Worm (Caenorhabditis elegans) whole organism, L4 larva: Measurements from ENCODE around the gene F53B3.3.
"Not testable (repeated sequence)": the region's sequence is repeated elsewhere in the genome, so short reads cannot be mapped to it uniquely, and the experiment has no call there.

Experiments used
- F49E8.2 ChIP-seq: sonication (generic microtip); optimal IDR thresholded peaks from 2 replicates; lab custom pipeline; 2016; ENCODE audit warnings: missing compliant biosample characterization, mild to moderate bottlenecking, missing genetic modification characterization, borderline replicate concordance
- R02D3.7 ChIP-seq: fragments of 150-350 bp; sonication (generic microtip); optimal IDR thresholded peaks from 3 replicates; lab custom pipeline; 2014; ENCODE audit warnings: missing biosample characterization, missing genetic modification characterization
- ZK337.2 ChIP-seq: fragments of 200-800 bp; sonication (Bioruptor generic); IDR thresholded peaks from 2 replicates; pipeline ENCODE4 v1.3.6; 2022; ENCODE audit warnings: missing genetic modification reagents, missing genetic modification characterization, missing compliant biosample characterization
- ZK546.5 ChIP-seq, 2 experiments: sonication (generic microtip); optimal IDR thresholded peaks; 2 replicates each; lab custom pipeline; 2017; ENCODE audit warnings: missing biosample characterization in 2 of 2, missing genetic modification characterization in 2 of 2
- aha-1 ChIP-seq: fragments of 150-350 bp; peaks from one replicate; lab custom pipeline; 2014; ENCODE audit warnings: missing biosample characterization, missing genetic modification characterization
- ama-1 ChIP-seq: fragments of 150-350 bp; optimal IDR thresholded peaks from 2 replicates; lab custom pipeline; 2014; ENCODE audit warnings: inconsistent platforms, mixed read lengths
- arid-1 ChIP-seq: fragments of 200-800 bp; sonication (Bioruptor generic); conservative IDR thresholded peaks from 2 replicates; pipeline ENCODE4 v1.3.6; 2022; ENCODE audit warnings: missing genetic modification reagents, missing genetic modification characterization, missing compliant biosample characterization
- ceh-20 ChIP-seq: fragments of 200-800 bp; sonication (Bioruptor generic); IDR thresholded peaks from 2 replicates; pipeline ENCODE4 v1.3.6; 2022; ENCODE audit warnings: missing genetic modification reagents, missing genetic modification characterization, missing compliant biosample characterization
- ceh-62 ChIP-seq: sonication (generic microtip); optimal IDR thresholded peaks from 2 replicates; lab custom pipeline; 2017; ENCODE audit warnings: missing biosample characterization, missing genetic modification characterization
- ceh-82 ChIP-seq: sonication (generic microtip); optimal IDR thresholded peaks from 2 replicates; lab custom pipeline; 2017; ENCODE audit warnings: missing biosample characterization, missing genetic modification characterization
- ctbp-1 ChIP-seq: fragments of 200-800 bp; sonication (Bioruptor generic); IDR thresholded peaks from 2 replicates; pipeline ENCODE4 v1.3.6; 2022; ENCODE audit warnings: missing genetic modification reagents, missing genetic modification characterization, missing compliant biosample characterization
- egl-27 ChIP-seq: sonication (generic microtip); optimal IDR thresholded peaks from 3 replicates; lab custom pipeline; 2017; ENCODE audit warnings: missing biosample characterization, missing genetic modification reagents, missing genetic modification characterization
- fkh-10 ChIP-seq: fragments of 150-350 bp; optimal IDR thresholded peaks from 2 replicates; lab custom pipeline; 2014; ENCODE audit warnings: missing biosample characterization, missing genetic modification reagents, missing genetic modification characterization
- fos-1 ChIP-seq: fragments of 150-350 bp; optimal IDR thresholded peaks from 2 replicates; lab custom pipeline; 2014; ENCODE audit warnings: missing biosample characterization, missing genetic modification characterization
- hif-1 ChIP-seq, 2 experiments: sonication (generic microtip); optimal IDR thresholded peaks; 2 replicates each; lab custom pipeline; 2016 to 2017; ENCODE audit warnings: missing compliant biosample characterization in 2 of 2, missing genetic modification characterization in 2 of 2, missing genetic modification reagents in 2 of 2, missing genotype in 2 of 2, mild to moderate bottlenecking in 1 of 2
- hlh-30 ChIP-seq: sonication (generic microtip); optimal IDR thresholded peaks from 2 replicates; lab custom pipeline; 2017; ENCODE audit warnings: antibody characterized with exemption, mild to moderate bottlenecking, missing genetic modification characterization, missing compliant biosample characterization; ENCODE audit not compliant: insufficient read depth
- hmg-1.1 ChIP-seq: fragments of 200-800 bp; sonication (Bioruptor generic); IDR thresholded peaks from 2 replicates; pipeline ENCODE4 v1.3.6; 2022; ENCODE audit warnings: missing genetic modification reagents, missing genetic modification characterization, missing compliant biosample characterization
- lin-1 ChIP-seq: fragments of 200-800 bp; sonication (Bioruptor generic); IDR thresholded peaks from 2 replicates; pipeline ENCODE4 v1.3.6; 2022; ENCODE audit warnings: missing genetic modification reagents, missing genetic modification characterization, missing compliant biosample characterization
- lin-29 ChIP-seq: fragments of 200-800 bp; sonication (Bioruptor generic); IDR thresholded peaks from 2 replicates; pipeline ENCODE4 v1.3.6; 2022; ENCODE audit warnings: missing genetic modification reagents, missing genetic modification characterization, missing compliant biosample characterization
- madf-5 ChIP-seq, 2 experiments: fragments of 200-800 bp; sonication (Bioruptor generic); IDR thresholded peaks; 2 replicates each; pipeline ENCODE4 v1.3.6; 2022; ENCODE audit warnings: missing compliant biosample characterization in 2 of 2, missing genetic modification characterization in 2 of 2
- mdl-1 ChIP-seq, 2 experiments: fragments of 150-350 bp in 1 of 2; sonication (generic microtip) in 1 of 2; optimal IDR thresholded peaks; 2 replicates each; lab custom pipeline; 2014 to 2017; ENCODE audit warnings: missing biosample characterization in 2 of 2, missing genetic modification characterization in 2 of 2
- mes-2 ChIP-seq: sonication (generic microtip); optimal IDR thresholded peaks from 2 replicates; lab custom pipeline; 2016; ENCODE audit warnings: missing genotype, mild to moderate bottlenecking, missing genetic modification characterization, missing compliant biosample characterization; ENCODE audit not compliant: poor library complexity, severe bottlenecking
- nhr-102 ChIP-seq: sonication (generic microtip); optimal IDR thresholded peaks from 2 replicates; lab custom pipeline; 2016; ENCODE audit warnings: mild to moderate bottlenecking, missing genetic modification characterization, moderate library complexity, missing compliant biosample characterization
- nhr-111 ChIP-seq: fragments of 200-800 bp; sonication (Bioruptor generic); optimal IDR thresholded peaks from 2 replicates; lab custom pipeline; 2018; ENCODE audit warnings: mild to moderate bottlenecking, missing genetic modification characterization, missing compliant biosample characterization
- nhr-237 ChIP-seq: sonication (generic microtip); optimal IDR thresholded peaks from 2 replicates; lab custom pipeline; 2017; ENCODE audit warnings: missing biosample characterization, missing genetic modification characterization
- nhr-28 ChIP-seq: fragments of 150-350 bp; optimal IDR thresholded peaks from 2 replicates; lab custom pipeline; 2014; ENCODE audit warnings: missing biosample characterization, missing genetic modification characterization
- nhr-41 ChIP-seq: fragments of 200-800 bp; sonication (Bioruptor generic); IDR thresholded peaks from 2 replicates; pipeline ENCODE4 v1.3.6; 2022; ENCODE audit warnings: missing genetic modification reagents, missing genetic modification characterization, missing compliant biosample characterization
- pha-4 ChIP-seq, 2 experiments: fragments of 150-350 bp in 1 of 2; fragments of 200-800 bp in 1 of 2; sonication (Bioruptor generic) in 1 of 2; IDR thresholded peaks in 1 of 2; optimal IDR thresholded peaks in 1 of 2; 2 replicates each; pipeline versions ENCODE4 v1.3.6 to Lab custom; 2014 to 2022; ENCODE audit warnings: missing genetic modification characterization in 2 of 2, missing genetic modification reagents in 2 of 2, missing biosample characterization in 1 of 2, missing compliant biosample characterization in 1 of 2
- php-3 ChIP-seq: fragments of 200-800 bp; sonication (Bioruptor generic); IDR thresholded peaks from 2 replicates; pipeline ENCODE4 v1.3.6; 2022; ENCODE audit warnings: missing genetic modification reagents, missing genetic modification characterization, missing compliant biosample characterization
- snpc-4 ChIP-seq: fragments of 150-350 bp; optimal IDR thresholded peaks from 2 replicates; lab custom pipeline; 2014; ENCODE audit warnings: missing biosample characterization, missing genetic modification characterization
- spr-1 ChIP-seq: sonication (generic microtip); optimal IDR thresholded peaks from 2 replicates; lab custom pipeline; 2016; ENCODE audit warnings: mild to moderate bottlenecking, missing genetic modification characterization, missing compliant biosample characterization
- spr-3 ChIP-seq: fragments of 200-800 bp; sonication (Bioruptor generic); optimal IDR thresholded peaks from 2 replicates; lab custom pipeline; 2018; ENCODE audit warnings: mild to moderate bottlenecking, missing genetic modification characterization, missing compliant biosample characterization
- tra-1 ChIP-seq: fragments of 200-800 bp; sonication (Bioruptor generic); IDR thresholded peaks from 2 replicates; pipeline ENCODE4 v1.3.6; 2022; ENCODE audit warnings: missing genetic modification reagents, missing genetic modification characterization, missing compliant biosample characterization
- unc-130 ChIP-seq: sonication (generic microtip); optimal IDR thresholded peaks from 2 replicates; lab custom pipeline; 2016; ENCODE audit warnings: missing genetic modification reagents, missing genetic modification characterization, missing compliant biosample characterization
- unc-39 ChIP-seq: sonication (generic microtip); optimal IDR thresholded peaks from 2 replicates; lab custom pipeline; 2017; ENCODE audit warnings: missing biosample characterization, missing genetic modification characterization
- unc-62 ChIP-seq, 3 experiments: fragments of 150-350 bp in 1 of 3; sonication (generic microtip); optimal IDR thresholded peaks in 2 of 3; peaks in 1 of 3; 1 replicate in 1 of 3; 2 replicates in 2 of 3; lab custom pipeline; 2014 to 2017; ENCODE audit warnings: missing biosample characterization in 3 of 3, missing genetic modification characterization in 3 of 3, missing genetic modification reagents in 3 of 3, missing genotype in 1 of 3
- zag-1 ChIP-seq: fragments of 150-350 bp; optimal IDR thresholded peaks from 2 replicates; lab custom pipeline; 2014; ENCODE audit warnings: missing biosample characterization, missing genetic modification characterization
- zfp-2 ChIP-seq: sonication (generic microtip); optimal IDR thresholded peaks from 2 replicates; lab custom pipeline; 2016; ENCODE audit warnings: mild to moderate bottlenecking, missing genetic modification characterization, missing compliant biosample characterization
- zip-11 ChIP-seq: fragments of 200-800 bp; sonication (Bioruptor generic); IDR thresholded peaks from 2 replicates; pipeline ENCODE4 v1.3.6; 2022; ENCODE audit warnings: missing genetic modification characterization, missing compliant biosample characterization

Gene F53B3.3

ce11 chrX:2900897-2901496, 30.1 kb upstream of the F53B3.3 start:
- TF ChIP-seq nhr-111 (GFP tag; lab: Kevin White, UChicago) (no peak), aha-1 (peak; percentile 63)

ce11 chrX:2898256-2898655, 27.3 kb upstream of the F53B3.3 start, which contains the start of gene F52B10.3:
Gene F52B10.3 (minus strand): TSS chrX:2898356.
- TF ChIP-seq fos-1 (tag; lab: Kevin White, UChicago) (no peak), zip-11 (GFP tag; lab: Robert Waterston, UW) (no peak), hmg-1.1 (GFP tag; lab: Robert Waterston, UW) (no peak), fkh-10 (GFP tag; lab: Kevin White, UChicago) (no peak), lin-29 (GFP tag; lab: Robert Waterston, UW) (no peak), nhr-41 (no peak), egl-27 (tag; lab: Kevin White, UChicago) (no peak), mes-2 (tag; lab: Kevin White, UChicago) (no peak), ama-1 (lab: Kevin White, UChicago) (no peak)

- TF ChIP-seq nhr-102 (tag; lab: Kevin White, UChicago) (no peak), aha-1 (peak; percentile 92), hlh-30 (tag; lab: Kevin White, UChicago) (peak; percentile 15), unc-62 (GFP tag; optimal IDR thresholded peaks at IDR 0.05 in 1 of 2; lab: Kevin White, UChicago) (peak in 1 of 2 experiments; percentile 38), unc-62 (tag; optimal IDR thresholded peaks at IDR 0.05; lab: Kevin White, UChicago) (no peak), snpc-4 (tag; lab: Kevin White, UChicago) (no peak), ceh-20 (GFP tag; lab: Robert Waterston, UW) (no peak)
- TF ChIP-seq, all 104 proteins: peak for 3
These were observed 24.7 kb upstream of the F53B3.3 start for ce11 chrX:2895646-2896045.

- TF ChIP-seq nhr-28 (tag; lab: Kevin White, UChicago); zfp-2 (tag; lab: Kevin White, UChicago); lin-29 (GFP tag; lab: Robert Waterston, UW): not testable (repeated sequence)
These were observed 23.3 kb upstream of the F53B3.3 start, which contains the start of gene B0410.1 for ce11 chrX:2894273-2894672. Gene B0410.1 (plus strand): TSS chrX:2894573.

ce11 chrX:2893026-2893662, 22.2 kb upstream of the F53B3.3 start:
- no peak for TF ChIP-seq mdl-1 (tag; optimal IDR thresholded peaks at IDR 0.05; lab: Kevin White, UChicago)
- no peak for TF ChIP-seq lin-1 (GFP tag; lab: Robert Waterston, UW)
- TF ChIP-seq zip-11 (GFP tag; lab: Robert Waterston, UW), result no peak
- TF ChIP-seq ZK337.2 (GFP tag; lab: Robert Waterston, UW), result no peak
- TF ChIP-seq nhr-237 (tag; lab: Kevin White, UChicago), result no peak
- no peak for TF ChIP-seq spr-3 (GFP tag; lab: Kevin White, UChicago)
- TF ChIP-seq fos-1 (tag; lab: Kevin White, UChicago), result no peak
- no peak for TF ChIP-seq pha-4 (GFP tag; IDR thresholded peaks at IDR 0.05; lab: Robert Waterston, UW)
- no peak for TF ChIP-seq pha-4 (tag; optimal IDR thresholded peaks at IDR 0.05; lab: Kevin White, UChicago)
- TF ChIP-seq hlh-30 (tag; lab: Kevin White, UChicago), result peak; percentile 57
- peak in 1 of 2 experiments; percentile 2 for TF ChIP-seq hif-1 (tag; optimal IDR thresholded peaks at IDR 0.05; lab: Kevin White, UChicago)
- no peak for TF ChIP-seq tra-1 (GFP tag; lab: Robert Waterston, UW)
- TF ChIP-seq unc-39, result no peak
- no peak for TF ChIP-seq nhr-111 (GFP tag; lab: Kevin White, UChicago)
- TF ChIP-seq ZK546.5 (tag; optimal IDR thresholded peaks at IDR 0.05; lab: Kevin White, UChicago), result no peak
- TF ChIP-seq ceh-20 (GFP tag; lab: Robert Waterston, UW), result no peak
- TF ChIP-seq spr-1 (tag; lab: Kevin White, UChicago), result no peak
- no peak for TF ChIP-seq php-3 (GFP tag; lab: Robert Waterston, UW)
- TF ChIP-seq madf-5 (GFP tag; IDR thresholded peaks at IDR 0.05; lab: Robert Waterston, UW), result no peak
- no peak for TF ChIP-seq F49E8.2 (tag; lab: Kevin White, UChicago)
- no peak for TF ChIP-seq zag-1
- TF ChIP-seq ctbp-1, result no peak
- no peak for TF ChIP-seq ceh-62 (tag; lab: Kevin White, UChicago)
- peak; percentile 79 for TF ChIP-seq aha-1
- no peak for TF ChIP-seq arid-1 (GFP tag; lab: Robert Waterston, UW)
- no peak for TF ChIP-seq unc-130 (GFP tag; lab: Kevin White, UChicago)
- no peak for TF ChIP-seq ceh-82 (tag; lab: Kevin White, UChicago)
- TF ChIP-seq R02D3.7 (tag; lab: Kevin White, UChicago), result no peak
- no peak for TF ChIP-seq fkh-10 (GFP tag; lab: Kevin White, UChicago)
